Worm (Caenorhabditis elegans) whole organism, late embryonic: ENCODE data around the gene Y37H2C.4.

Experiments used
- elt-4 ChIP-seq: sonication (generic microtip); optimal IDR thresholded peaks from 2 replicates; lab custom pipeline; 2016; ENCODE audit warnings: missing genetic modification characterization, missing compliant biosample characterization
- fkh-10 ChIP-seq: fragments of 150-350 bp; optimal IDR thresholded peaks from 2 replicates; lab custom pipeline; 2014; ENCODE audit warnings: missing biosample characterization, missing genetic modification reagents, missing genetic modification characterization
- lin-11 ChIP-seq: fragments of 200-800 bp; sonication (Bioruptor generic); optimal IDR thresholded peaks from 2 replicates; lab custom pipeline; 2018; ENCODE audit warnings: mild to moderate bottlenecking, missing genetic modification characterization, missing compliant biosample characterization
- pag-3 ChIP-seq: sonication (generic microtip); optimal IDR thresholded peaks from 2 replicates; lab custom pipeline; 2016; ENCODE audit warnings: missing compliant biosample characterization, missing genetic modification characterization, borderline replicate concordance
- pha-4 ChIP-seq: fragments of 150-350 bp; optimal IDR thresholded peaks from 2 replicates; lab custom pipeline; 2018; ENCODE audit warnings: missing biosample characterization, missing genetic modification reagents, missing genetic modification characterization
- ttx-3 ChIP-seq: sonication (generic microtip); optimal IDR thresholded peaks from 2 replicates; lab custom pipeline; 2016; ENCODE audit warnings: missing genetic modification reagents, missing genetic modification characterization, missing compliant biosample characterization

DNA sequence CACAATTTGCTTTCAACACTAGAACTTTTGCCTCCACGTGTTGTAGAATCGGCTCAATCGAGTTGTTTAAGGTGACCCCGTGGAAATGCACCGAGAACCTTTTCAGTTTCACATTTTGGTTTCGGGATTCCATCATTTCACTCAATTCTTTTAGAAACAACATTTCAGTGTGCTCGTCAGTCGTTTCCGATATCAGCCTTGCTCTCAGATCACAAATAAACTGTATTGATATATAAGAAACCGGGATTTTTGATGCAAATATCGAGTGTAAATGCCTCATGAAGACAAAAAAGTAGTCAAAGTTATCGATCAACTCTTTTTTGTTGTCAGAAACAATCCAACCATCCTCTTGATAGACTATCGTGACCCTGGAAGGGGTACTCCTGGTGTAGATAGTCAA is 5.0 kb upstream of the Y37H2C.4 start:
- TF ChIP-seq elt-4 (tag; lab: Kevin White, UChicago) = no peak
- TF ChIP-seq ttx-3 (tag; lab: Kevin White, UChicago) = no peak
- TF ChIP-seq pha-4 (tag; lab: Kevin White, UChicago) = no peak
- no peak for TF ChIP-seq lin-11 (tag; lab: Kevin White, UChicago)
- no peak for TF ChIP-seq pag-3 (tag; lab: Kevin White, UChicago)
- TF ChIP-seq fkh-10 (GFP tag; lab: Kevin White, UChicago) = no peak
